Fruit fly (Drosophila melanogaster) whole organism, embryonic: ENCODE results near the gene Atx2.

Source experiments
- Atf3 ChIP-seq: fragments of 200-800 bp; sonication (Bioruptor generic); optimal IDR thresholded peaks from 3 replicates; lab custom pipeline; 2016; ENCODE audit warnings: missing biosample characterization, missing genetic modification characterization
- CG10979 ChIP-seq: fragments of 200-800 bp; sonication (Bioruptor generic); optimal IDR thresholded peaks from 2 replicates; lab custom pipeline; 2018; ENCODE audit warnings: missing biosample characterization, mild to moderate bottlenecking, missing genetic modification characterization, moderate library complexity
- CG11093 ChIP-seq: fragments of 200-800 bp; sonication (Bioruptor generic); IDR thresholded peaks from 3 replicates; pipeline ENCODE4 v1.3.6; 2022; ENCODE audit warnings: missing biosample characterization, missing genetic modification characterization
- CG14014 ChIP-seq: fragments of 200-800 bp; sonication (Bioruptor generic); IDR thresholded peaks from 2 replicates; pipeline ENCODE4 v1.3.6; 2022; ENCODE audit warnings: missing biosample characterization, missing genetic modification characterization
- CG14860 ChIP-seq: fragments of 200-800 bp; sonication (Bioruptor generic); IDR thresholded peaks from 3 replicates; pipeline ENCODE4 v1.3.6; 2022; ENCODE audit warnings: missing biosample characterization, missing genetic modification characterization; ENCODE audit not compliant: partially characterized antibody
- CG1603 ChIP-seq: fragments of 200-800 bp; sonication (Bioruptor generic); optimal IDR thresholded peaks from 2 replicates; lab custom pipeline; 2019; ENCODE audit warnings: missing biosample characterization, mild to moderate bottlenecking, missing genetic modification characterization, moderate library complexity
- CG17361 ChIP-seq: fragments of 200-800 bp; sonication (Bioruptor generic); IDR thresholded peaks from 3 replicates; pipeline ENCODE4 v1.3.6; 2022; ENCODE audit warnings: missing biosample characterization, missing genetic modification characterization
- CG1792 ChIP-seq: fragments of 200-800 bp; sonication (Bioruptor generic); optimal IDR thresholded peaks from 2 replicates; lab custom pipeline; 2016; ENCODE audit warnings: missing biosample characterization, missing genetic modification characterization
- CG18476 ChIP-seq: fragments of 200-800 bp; sonication (Bioruptor generic); optimal IDR thresholded peaks from 2 replicates; lab custom pipeline; 2016; ENCODE audit warnings: missing biosample characterization, mild to moderate bottlenecking, missing genetic modification characterization
- CG18619 ChIP-seq: fragments of 200-800 bp; sonication (Bioruptor generic); optimal IDR thresholded peaks from 3 replicates; lab custom pipeline; 2017; ENCODE audit warnings: missing biosample characterization, mild to moderate bottlenecking, missing genetic modification characterization
- CG6791 ChIP-seq: fragments of 200-800 bp; sonication (Bioruptor generic); IDR thresholded peaks from 3 replicates; pipeline ENCODE4 v1.3.6; 2022; ENCODE audit warnings: missing biosample characterization, missing genetic modification characterization; ENCODE audit not compliant: partially characterized antibody
- CG7271 ChIP-seq: fragments of 200-800 bp; sonication (Bioruptor generic); optimal IDR thresholded peaks from 2 replicates; lab custom pipeline; 2018; ENCODE audit warnings: missing biosample characterization, mild to moderate bottlenecking, missing genetic modification characterization, moderate library complexity
- CG7372 ChIP-seq: fragments of 200-800 bp; sonication (Bioruptor generic); IDR thresholded peaks from 2 replicates; pipeline ENCODE4 v1.3.6; 2022; ENCODE audit warnings: missing biosample characterization, missing genetic modification characterization
- CG7556 ChIP-seq: fragments of 200-800 bp; sonication (Bioruptor generic); optimal IDR thresholded peaks from 2 replicates; lab custom pipeline; 2017; ENCODE audit warnings: missing biosample characterization, mild to moderate bottlenecking, missing genetic modification characterization
- CG8478 ChIP-seq: fragments of >200 bp; optimal IDR thresholded peaks from 2 replicates; lab custom pipeline; 2018
- Dek ChIP-seq: fragments of 200-800 bp; sonication (Bioruptor generic); optimal IDR thresholded peaks from 3 replicates; lab custom pipeline; 2019; ENCODE audit warnings: missing biosample characterization, mild to moderate bottlenecking, missing genetic modification characterization, moderate library complexity
- Dip3 ChIP-seq: fragments of 200-800 bp; sonication (Bioruptor generic); optimal IDR thresholded peaks from 3 replicates; lab custom pipeline; 2016; ENCODE audit warnings: missing biosample characterization, missing genetic modification characterization
- Drgx ChIP-seq: fragments of 200-800 bp; sonication (Bioruptor generic); IDR thresholded peaks from 2 replicates; pipeline ENCODE4 v1.3.6; 2022; ENCODE audit warnings: missing biosample characterization, missing genetic modification characterization
- ERR ChIP-seq: fragments of 200-800 bp; sonication (Bioruptor generic); optimal IDR thresholded peaks from 2 replicates; lab custom pipeline; 2016; ENCODE audit warnings: missing biosample characterization, missing genetic modification characterization
- Ets65A ChIP-seq: fragments of 200-800 bp; sonication (Bioruptor generic); peaks from one replicate; lab custom pipeline; 2016; ENCODE audit warnings: missing biosample characterization, missing genetic modification characterization
- Gug ChIP-seq: fragments of 200-800 bp; sonication (Bioruptor generic); IDR thresholded peaks from 4 replicates; pipeline ENCODE4 v1.3.6; 2022; ENCODE audit warnings: missing biosample characterization, missing genetic modification characterization
- H2.0 ChIP-seq: fragments of 200-800 bp; sonication (Bioruptor generic); IDR thresholded peaks from 2 replicates; pipeline ENCODE4 v1.3.6; 2022; ENCODE audit warnings: missing biosample characterization, missing genetic modification characterization
- Hey ChIP-seq: fragments of 200-800 bp; sonication (Bioruptor generic); optimal IDR thresholded peaks from 3 replicates; lab custom pipeline; 2018; ENCODE audit warnings: missing biosample characterization, mild to moderate bottlenecking, missing genetic modification characterization
- Med ChIP-seq: fragments of 200-800 bp; sonication (Bioruptor generic); peaks from one replicate; lab custom pipeline; 2016; ENCODE audit warnings: missing biosample characterization, missing genetic modification characterization, mild to moderate bottlenecking, inconsistent platforms, moderate library complexity
- Meics ChIP-seq: fragments of 200-800 bp; sonication (Bioruptor generic); optimal IDR thresholded peaks from 2 replicates; lab custom pipeline; 2017; ENCODE audit warnings: missing biosample characterization, mild to moderate bottlenecking, missing genetic modification characterization
- Oli ChIP-seq: fragments of 200-800 bp; sonication (Bioruptor generic); optimal IDR thresholded peaks from 2 replicates; lab custom pipeline; 2018; ENCODE audit warnings: missing biosample characterization, mild to moderate bottlenecking, missing genetic modification characterization, moderate library complexity
- Stat92E ChIP-seq, 3 experiments: fragments of >200 bp in 2 of 3; fragments of 200-800 bp in 1 of 3; sonication (Bioruptor generic) in 1 of 3; optimal IDR thresholded peaks; 2 replicates each; lab custom pipeline; 2017 to 2019; ENCODE audit warnings: missing biosample characterization in 3 of 3, missing genetic modification characterization in 3 of 3, mild to moderate bottlenecking in 1 of 3, moderate library complexity in 1 of 3
- btn ChIP-seq: fragments of 200-800 bp; sonication (Bioruptor generic); optimal IDR thresholded peaks from 2 replicates; lab custom pipeline; 2016; ENCODE audit warnings: missing biosample characterization, missing genetic modification characterization
- chinmo ChIP-seq: fragments of 200-800 bp; sonication (Bioruptor generic); IDR thresholded peaks from 4 replicates; pipeline ENCODE4 v1.3.6; 2022; ENCODE audit warnings: missing biosample characterization, missing genetic modification characterization; ENCODE audit not compliant: partially characterized antibody
- ci ChIP-seq: fragments of 200-800 bp; sonication (Bioruptor generic); IDR thresholded peaks from 3 replicates; pipeline ENCODE4 v1.3.6; 2022; ENCODE audit warnings: missing biosample characterization, missing genetic modification characterization
- crol ChIP-seq: fragments of 200-800 bp; sonication (Bioruptor generic); IDR thresholded peaks from 2 replicates; pipeline ENCODE4 v1.3.6; 2022; ENCODE audit warnings: missing biosample characterization, missing genetic modification characterization
- dan ChIP-seq: fragments of 200-800 bp; sonication (Bioruptor generic); IDR thresholded peaks from 2 replicates; pipeline ENCODE4 v1.3.6; 2022; ENCODE audit warnings: missing biosample characterization, missing genetic modification characterization
- danr ChIP-seq: fragments of 200-800 bp; sonication (Bioruptor generic); IDR thresholded peaks from 2 replicates; pipeline ENCODE4 v1.3.6; 2022; ENCODE audit warnings: missing biosample characterization, missing genetic modification characterization
- dysf ChIP-seq: fragments of 200-800 bp; sonication (Bioruptor generic); IDR thresholded peaks from 3 replicates; pipeline ENCODE4 v1.3.6; 2022; ENCODE audit warnings: missing biosample characterization, missing genetic modification characterization
- lbe ChIP-seq: fragments of 200-800 bp; sonication (Bioruptor generic); optimal IDR thresholded peaks from 2 replicates; lab custom pipeline; 2016; ENCODE audit warnings: missing biosample characterization, mild to moderate bottlenecking, missing genetic modification characterization
- lmd ChIP-seq: fragments of 200-800 bp; sonication (Bioruptor generic); IDR thresholded peaks from 2 replicates; pipeline ENCODE4 v1.3.6; 2022; ENCODE audit warnings: missing biosample characterization, missing genetic modification characterization
- mam ChIP-seq: fragments of 200-800 bp; sonication (Bioruptor generic); optimal IDR thresholded peaks from 3 replicates; lab custom pipeline; 2016; ENCODE audit warnings: missing biosample characterization, missing genetic modification characterization
- pita ChIP-seq: fragments of 200-800 bp; sonication (Bioruptor generic); optimal IDR thresholded peaks from 2 replicates; lab custom pipeline; 2017; ENCODE audit warnings: missing biosample characterization, mild to moderate bottlenecking, missing genetic modification characterization
- repo ChIP-seq: fragments of 200-800 bp; sonication (Bioruptor generic); optimal IDR thresholded peaks from 2 replicates; lab custom pipeline; 2016; ENCODE audit warnings: missing biosample characterization, missing genetic modification characterization
- rib ChIP-seq: fragments of 200-800 bp; sonication (Bioruptor generic); IDR thresholded peaks from 2 replicates; pipeline ENCODE4 v1.3.6; 2022; ENCODE audit warnings: missing biosample characterization, missing genetic modification characterization
- run ChIP-seq: fragments of 200-800 bp; sonication (Bioruptor generic); optimal IDR thresholded peaks from 3 replicates; lab custom pipeline; 2018; ENCODE audit warnings: missing biosample characterization, mild to moderate bottlenecking, missing genetic modification characterization
- sens ChIP-seq: fragments of 200-800 bp; sonication (Bioruptor generic); peaks from one replicate; lab custom pipeline; 2016; ENCODE audit warnings: missing biosample characterization, missing genetic modification characterization
- shn ChIP-seq: fragments of 200-800 bp; sonication (Bioruptor generic); optimal IDR thresholded peaks from 3 replicates; lab custom pipeline; 2016; ENCODE audit warnings: missing biosample characterization, missing genetic modification characterization
- stwl ChIP-seq: fragments of 200-800 bp; sonication (Bioruptor generic); optimal IDR thresholded peaks from 3 replicates; lab custom pipeline; 2018; ENCODE audit warnings: missing biosample characterization, mild to moderate bottlenecking, missing genetic modification characterization, moderate library complexity
- vnd ChIP-seq: fragments of 200-800 bp; sonication (Bioruptor generic); IDR thresholded peaks from 3 replicates; pipeline ENCODE4 v1.3.6; 2022; ENCODE audit warnings: missing biosample characterization, missing genetic modification characterization; ENCODE audit not compliant: partially characterized antibody
- yki ChIP-seq: fragments of >200 bp; optimal IDR thresholded peaks from 3 replicates; lab custom pipeline; 2018
- z ChIP-seq: fragments of 200-800 bp; sonication (Bioruptor generic); IDR thresholded peaks from 3 replicates; pipeline ENCODE4 v1.3.6; 2022; ENCODE audit warnings: missing biosample characterization, missing genetic modification characterization

Gene Atx2

dm6 chr3R:15409772-15410688, 1.8 kb downstream of the Atx2 start (continued):
- no peak for TF ChIP-seq H2.0 (GFP tag; lab: Robert Waterston, UW)
- no peak for TF ChIP-seq Oli (tag; lab: Kevin White, UChicago)
- no peak for TF ChIP-seq run (tag; lab: Kevin White, UChicago)
- no peak for TF ChIP-seq Dek (tag; lab: Kevin White, UChicago)
- TF ChIP-seq Ets65A (GFP tag; lab: Kevin White, UChicago) = peak; percentile 66
- no peak for TF ChIP-seq yki (lab: Kevin White, UChicago)
- TF ChIP-seq CG18476 (GFP tag; lab: Kevin White, UChicago) = no peak
- no peak for TF ChIP-seq CG14860
- TF ChIP-seq CG17361 (GFP tag; lab: Robert Waterston, UW) = peak; percentile 44; the same call in 2 of the 3 replicates
- TF ChIP-seq z (GFP tag; lab: Robert Waterston, UW) = no peak
- TF ChIP-seq CG1792 (GFP tag; lab: Kevin White, UChicago) = no peak
- TF ChIP-seq pita (GFP tag; lab: Kevin White, UChicago) = no peak
- TF ChIP-seq dysf (GFP tag; lab: Robert Waterston, UW) = 0 out of 3 replicates have a peak, but pooled peaks have one; percentile 12
- no peak for TF ChIP-seq btn (GFP tag; lab: Kevin White, UChicago)
- no peak for TF ChIP-seq CG8478
- peak; percentile 14 for TF ChIP-seq Meics (GFP tag; lab: Kevin White, UChicago)
- no peak for TF ChIP-seq Atf3 (GFP tag; lab: Kevin White, UChicago)
- TF ChIP-seq ci (GFP tag; lab: Robert Waterston, UW) = 0 out of 3 replicates have a peak, but pooled peaks have one; percentile 46
- no peak for TF ChIP-seq lbe (GFP tag; lab: Kevin White, UChicago)
- TF ChIP-seq Gug (GFP tag; lab: Robert Waterston, UW) = 0 out of 4 replicates have a peak, but pooled peaks have one; percentile 3
- TF ChIP-seq CG10979 = no peak
- TF ChIP-seq mam (GFP tag; lab: Kevin White, UChicago) = no peak
- peak; percentile 19; the same call in 1 of the 2 replicates for TF ChIP-seq lmd (GFP tag; lab: Robert Waterston, UW)
- no peak for TF ChIP-seq rib
- 0 out of 3 replicates have a peak, but pooled peaks have one; percentile 30 for TF ChIP-seq CG11093 (GFP tag; lab: Robert Waterston, UW)
- no peak for TF ChIP-seq CG18619 (GFP tag; lab: Kevin White, UChicago)
- TF ChIP-seq dan (GFP tag; lab: Robert Waterston, UW) = no peak
- TF ChIP-seq ERR = no peak
- peak; percentile 11 for TF ChIP-seq shn (GFP tag; lab: Kevin White, UChicago)
- no peak for TF ChIP-seq CG14014 (GFP tag; lab: Robert Waterston, UW)
- TF ChIP-seq stwl (tag; lab: Kevin White, UChicago) = no peak
- TF ChIP-seq CG7372 (GFP tag; lab: Robert Waterston, UW) = no peak
- TF ChIP-seq, all 482 proteins: peak for 53

dm6 chr3R:15410689-15411587, 2.7 kb downstream of the Atx2 start:
- TF ChIP-seq Ets65A (GFP tag; lab: Kevin White, UChicago) = peak; percentile 19
- TF ChIP-seq Stat92E (GFP tag; optimal IDR thresholded peaks at IDR 0.05; lab: Kevin White, UChicago) = no peak
- no peak for TF ChIP-seq H2.0 (GFP tag; lab: Robert Waterston, UW)
- peak; percentile 48; the same call in 1 of the 2 replicates for TF ChIP-seq Drgx (GFP tag; lab: Robert Waterston, UW)
- TF ChIP-seq chinmo = 0 out of 4 replicates have a peak, but pooled peaks have one; percentile 27
- TF ChIP-seq Med (GFP tag; lab: Kevin White, UChicago) = peak; percentile 50
- 0 out of 3 replicates have a peak, but pooled peaks have one; percentile 13 for TF ChIP-seq CG6791 (GFP tag; lab: Robert Waterston, UW)
- TF ChIP-seq crol (GFP tag; lab: Robert Waterston, UW) = peak; percentile 73
- no peak for TF ChIP-seq CG7556 (GFP tag; lab: Kevin White, UChicago)
- no peak for TF ChIP-seq danr (GFP tag; lab: Robert Waterston, UW)
- TF ChIP-seq vnd = no peak
- TF ChIP-seq sens (GFP tag; lab: Kevin White, UChicago) = peak; percentile 10
- TF ChIP-seq Hey = peak; percentile 71
- TF ChIP-seq ci (GFP tag; lab: Robert Waterston, UW) = 0 out of 3 replicates have a peak, but pooled peaks have one; percentile 11
- no peak for TF ChIP-seq CG7271 (tag; lab: Kevin White, UChicago)
- no peak for TF ChIP-seq Dip3 (GFP tag; lab: Kevin White, UChicago)
- TF ChIP-seq repo (GFP tag; lab: Kevin White, UChicago) = no peak
- TF ChIP-seq CG11093 (GFP tag; lab: Robert Waterston, UW) = no peak
- TF ChIP-seq CG1603 = no peak
